Worm (Caenorhabditis elegans) whole organism, early embryonic: ENCODE results near the gene ZK6.6.

Source experiments
- F13C5.2 ChIP-seq: sonication (generic microtip); optimal IDR thresholded peaks from 2 replicates; lab custom pipeline; 2017; ENCODE audit warnings: mild to moderate bottlenecking, missing genetic modification characterization, inconsistent platforms, missing compliant biosample characterization
- aly-1 ChIP-seq: sonication (generic microtip); optimal IDR thresholded peaks from 2 replicates; lab custom pipeline; 2016; ENCODE audit warnings: missing genetic modification characterization, missing compliant biosample characterization
- ama-1 ChIP-seq: fragments of 150-350 bp; optimal IDR thresholded peaks from 2 replicates; lab custom pipeline; 2014
- flt-1 ChIP-seq: fragments of 200-800 bp; sonication (Bioruptor generic); IDR thresholded peaks from 2 replicates; pipeline ENCODE4 v1.3.6; 2022; ENCODE audit warnings: missing genetic modification characterization, missing compliant biosample characterization
- hmbx-1 ChIP-seq: sonication (generic microtip); optimal IDR thresholded peaks from 2 replicates; lab custom pipeline; 2016; ENCODE audit warnings: mild to moderate bottlenecking, missing genetic modification characterization, missing compliant biosample characterization
- hmg-4 ChIP-seq: fragments of 200-800 bp; sonication (Bioruptor generic); optimal IDR thresholded peaks from 2 replicates; lab custom pipeline; 2018; ENCODE audit warnings: mild to moderate bottlenecking, missing genetic modification characterization, missing compliant biosample characterization
- sea-1 ChIP-seq: fragments of 200-800 bp; sonication (Bioruptor generic); conservative IDR thresholded peaks from 2 replicates; pipeline ENCODE4 v1.3.6; 2022; ENCODE audit warnings: missing genetic modification characterization, missing compliant biosample characterization
- tbx-37 ChIP-seq: fragments of 200-800 bp; sonication (Bioruptor generic); conservative IDR thresholded peaks from 2 replicates; pipeline ENCODE4 v1.3.6; 2022; ENCODE audit warnings: missing genetic modification reagents, missing genetic modification characterization, missing compliant biosample characterization

ce11 chrV:392199-392678 is 3.7 kb downstream of the ZK6.6 start, which contains the start of gene nhr-254:
- TF ChIP-seq hmg-4 (GFP tag; lab: Kevin White, UChicago), result no peak
- TF ChIP-seq hmbx-1, result no peak
- no peak for TF ChIP-seq sea-1
- no peak for TF ChIP-seq aly-1 (tag; lab: Kevin White, UChicago)
- TF ChIP-seq ama-1, result no peak
- no peak for TF ChIP-seq F13C5.2 (tag; lab: Kevin White, UChicago)
- TF ChIP-seq tbx-37 (GFP tag; lab: Robert Waterston, UW), result no peak
- TF ChIP-seq flt-1, result no peak
